Fruit fly (Drosophila melanogaster) whole organism, prepupa: Measurements from ENCODE around the gene VGlut.

Source experiments
- CG10669 ChIP-seq: fragments of 200-800 bp; sonication (Bioruptor generic); optimal IDR thresholded peaks from 3 replicates; lab custom pipeline; 2018; ENCODE audit warnings: missing biosample characterization, mild to moderate bottlenecking, missing genetic modification characterization, moderate library complexity
- CG11294 ChIP-seq: fragments of 200-800 bp; sonication (Bioruptor generic); IDR thresholded peaks from 2 replicates; pipeline ENCODE4 v1.3.6; 2022; ENCODE audit warnings: missing biosample characterization, missing genetic modification characterization
- CG11762 ChIP-seq: fragments of 200-800 bp; sonication (Bioruptor generic); optimal IDR thresholded peaks from 3 replicates; lab custom pipeline; 2016; ENCODE audit warnings: missing biosample characterization, missing genetic modification characterization; ENCODE audit not compliant: insufficient read depth
- CG15336 ChIP-seq: fragments of 200-800 bp; sonication (Bioruptor generic); IDR thresholded peaks from 2 replicates; pipeline ENCODE4 v1.3.6; 2022; ENCODE audit warnings: missing biosample characterization, missing genetic modification characterization
- CG16779 ChIP-seq: fragments of 200-800 bp; sonication (Bioruptor generic); optimal IDR thresholded peaks from 3 replicates; lab custom pipeline; 2017; ENCODE audit warnings: missing biosample characterization, mild to moderate bottlenecking, missing genetic modification characterization
- CG3032 ChIP-seq: fragments of 200-800 bp; optimal IDR thresholded peaks from 2 replicates; lab custom pipeline; 2019; ENCODE audit warnings: missing biosample characterization, mild to moderate bottlenecking, missing genetic modification characterization, moderate library complexity
- CG31627 ChIP-seq: fragments of 200-800 bp; sonication (Bioruptor generic); optimal IDR thresholded peaks from 3 replicates; lab custom pipeline; 2016; ENCODE audit warnings: missing biosample characterization, missing genetic modification characterization
- CG32006 ChIP-seq: fragments of 200-800 bp; sonication (Bioruptor generic); optimal IDR thresholded peaks from 3 replicates; lab custom pipeline; 2017; ENCODE audit warnings: missing biosample characterization, mild to moderate bottlenecking, missing genetic modification characterization
- CG34406 ChIP-seq: fragments of 200-800 bp; sonication (Bioruptor generic); optimal IDR thresholded peaks from 3 replicates; lab custom pipeline; 2016; ENCODE audit warnings: missing biosample characterization, missing genetic modification characterization
- CG3919 ChIP-seq: fragments of 200-800 bp; sonication (Bioruptor generic); optimal IDR thresholded peaks from 3 replicates; lab custom pipeline; 2016; ENCODE audit warnings: missing biosample characterization, missing genetic modification characterization
- CG6163 ChIP-seq: fragments of 200-800 bp; sonication (Bioruptor generic); IDR thresholded peaks from 3 replicates; pipeline ENCODE4 v1.3.6; 2022; ENCODE audit warnings: missing biosample characterization, missing genetic modification characterization
- CG6276 ChIP-seq: fragments of 200-800 bp; sonication (Bioruptor generic); optimal IDR thresholded peaks from 2 replicates; lab custom pipeline; 2017; ENCODE audit warnings: missing biosample characterization, mild to moderate bottlenecking, missing genetic modification characterization
- CG6792 ChIP-seq: fragments of 200-800 bp; sonication (Bioruptor generic); optimal IDR thresholded peaks from 3 replicates; lab custom pipeline; 2016; ENCODE audit warnings: missing biosample characterization, missing genetic modification characterization
- CG6808 ChIP-seq: fragments of 200-800 bp; sonication (Bioruptor generic); optimal IDR thresholded peaks from 3 replicates; lab custom pipeline; 2017; ENCODE audit warnings: missing biosample characterization, missing genetic modification characterization, mild to moderate bottlenecking, moderate library complexity, missing genetic modification reagents
- CG6854 ChIP-seq: fragments of 200-800 bp; sonication (Bioruptor generic); optimal IDR thresholded peaks from 2 replicates; lab custom pipeline; 2017; ENCODE audit warnings: missing biosample characterization, mild to moderate bottlenecking, missing genetic modification characterization
- CG7368 ChIP-seq: fragments of 200-800 bp; sonication (Bioruptor generic); optimal IDR thresholded peaks from 3 replicates; lab custom pipeline; 2016; ENCODE audit warnings: missing biosample characterization, missing genetic modification characterization
- CG8119 ChIP-seq: fragments of 200-800 bp; sonication (Bioruptor generic); IDR thresholded peaks from 3 replicates; pipeline ENCODE4 v1.3.6; 2022; ENCODE audit warnings: missing biosample characterization, missing genetic modification characterization
- CG8319 ChIP-seq: fragments of 200-800 bp; sonication (Bioruptor generic); optimal IDR thresholded peaks from 3 replicates; lab custom pipeline; 2016; ENCODE audit warnings: missing biosample characterization, missing genetic modification characterization
- CG8632 ChIP-seq: fragments of 200-800 bp; sonication (Bioruptor generic); optimal IDR thresholded peaks from 3 replicates; lab custom pipeline; 2016; ENCODE audit warnings: missing biosample characterization, missing genetic modification characterization
- CG9139 ChIP-seq: fragments of 200-800 bp; sonication (Bioruptor generic); optimal IDR thresholded peaks from 3 replicates; lab custom pipeline; 2017; ENCODE audit warnings: missing biosample characterization, mild to moderate bottlenecking, missing genetic modification characterization
- Eip75B ChIP-seq: fragments of 200-800 bp; sonication (Bioruptor generic); optimal IDR thresholded peaks from 3 replicates; lab custom pipeline; 2016; ENCODE audit warnings: missing biosample characterization, missing genetic modification characterization
- Eip78C ChIP-seq: fragments of 200-800 bp; sonication (Bioruptor generic); peaks from one replicate; lab custom pipeline; 2016; ENCODE audit warnings: missing biosample characterization, missing genetic modification characterization
- Eip93F ChIP-seq: fragments of 200-800 bp; sonication (Bioruptor generic); optimal IDR thresholded peaks from 2 replicates; lab custom pipeline; 2016; ENCODE audit warnings: missing biosample characterization, mild to moderate bottlenecking, missing genetic modification characterization
- Ets96B ChIP-seq: fragments of 200-800 bp; optimal IDR thresholded peaks from 2 replicates; lab custom pipeline; 2019; ENCODE audit warnings: missing biosample characterization, mild to moderate bottlenecking, missing genetic modification characterization, moderate library complexity
- Gug ChIP-seq: fragments of 200-800 bp; sonication (Bioruptor generic); IDR thresholded peaks from 2 replicates; pipeline ENCODE4 v1.3.6; 2022; ENCODE audit warnings: missing biosample characterization, missing genetic modification characterization
- Hr39 ChIP-seq: fragments of 200-800 bp; sonication (Bioruptor generic); optimal IDR thresholded peaks from 2 replicates; lab custom pipeline; 2016; ENCODE audit warnings: missing biosample characterization, missing genetic modification characterization
- Hr4 ChIP-seq: fragments of 200-800 bp; sonication (Bioruptor generic); optimal IDR thresholded peaks from 3 replicates; lab custom pipeline; 2016; ENCODE audit warnings: missing biosample characterization, missing genetic modification characterization
- Lpt ChIP-seq: fragments of 200-800 bp; sonication (Bioruptor generic); optimal IDR thresholded peaks from 3 replicates; lab custom pipeline; 2016; ENCODE audit warnings: missing biosample characterization, missing genetic modification characterization
- Met ChIP-seq: fragments of 200-800 bp; sonication (Bioruptor generic); optimal IDR thresholded peaks from 3 replicates; lab custom pipeline; 2016; ENCODE audit warnings: missing biosample characterization, missing genetic modification characterization
- OdsH ChIP-seq: fragments of 200-800 bp; sonication (Bioruptor generic); optimal IDR thresholded peaks from 3 replicates; lab custom pipeline; 2016; ENCODE audit warnings: missing biosample characterization, missing genetic modification characterization
- Sox102F ChIP-seq: fragments of 200-800 bp; sonication (Bioruptor generic); optimal IDR thresholded peaks from 2 replicates; lab custom pipeline; 2016; ENCODE audit warnings: missing biosample characterization, mild to moderate bottlenecking, missing genetic modification characterization
- Sox14 ChIP-seq: fragments of 200-800 bp; sonication (Bioruptor generic); optimal IDR thresholded peaks from 3 replicates; lab custom pipeline; 2016; ENCODE audit warnings: missing biosample characterization, missing genetic modification characterization
- achi ChIP-seq: fragments of 200-800 bp; sonication (Bioruptor generic); optimal IDR thresholded peaks from 3 replicates; lab custom pipeline; 2016; ENCODE audit warnings: missing biosample characterization, missing genetic modification characterization
- acj6 ChIP-seq: fragments of 200-800 bp; sonication (Bioruptor generic); optimal IDR thresholded peaks from 3 replicates; lab custom pipeline; 2016; ENCODE audit warnings: missing biosample characterization, missing genetic modification characterization
- cyc ChIP-seq: fragments of 200-800 bp; sonication (Bioruptor generic); optimal IDR thresholded peaks from 3 replicates; lab custom pipeline; 2016; ENCODE audit warnings: missing biosample characterization, missing genetic modification characterization
- dsx ChIP-seq: fragments of 200-800 bp; optimal IDR thresholded peaks from 3 replicates; lab custom pipeline; 2019; ENCODE audit warnings: missing biosample characterization, mild to moderate bottlenecking, missing genetic modification characterization, moderate library complexity; ENCODE audit not compliant: poor library complexity, severe bottlenecking
- esn ChIP-seq: fragments of 200-800 bp; sonication (Bioruptor generic); optimal IDR thresholded peaks from 2 replicates; lab custom pipeline; 2016; ENCODE audit warnings: missing biosample characterization, mild to moderate bottlenecking, missing genetic modification characterization, moderate library complexity
- fd59A ChIP-seq: fragments of 200-800 bp; sonication (Bioruptor generic); optimal IDR thresholded peaks from 2 replicates; lab custom pipeline; 2017; ENCODE audit warnings: missing biosample characterization, mild to moderate bottlenecking, missing genetic modification characterization, missing genetic modification reagents
- fd85E ChIP-seq: fragments of 200-800 bp; sonication (Bioruptor generic); optimal IDR thresholded peaks from 3 replicates; lab custom pipeline; 2016; ENCODE audit warnings: missing biosample characterization, missing genetic modification characterization
- lz ChIP-seq: fragments of 200-800 bp; sonication (Bioruptor generic); optimal IDR thresholded peaks from 3 replicates; lab custom pipeline; 2016; ENCODE audit warnings: missing biosample characterization, missing genetic modification characterization
- pdm3 ChIP-seq: fragments of 200-800 bp; sonication (Bioruptor generic); optimal IDR thresholded peaks from 3 replicates; lab custom pipeline; 2016; ENCODE audit warnings: missing biosample characterization, missing genetic modification characterization
- salr ChIP-seq, 2 experiments: fragments of 200-800 bp; sonication (Bioruptor generic); optimal IDR thresholded peaks; 3 replicates each; lab custom pipeline; 2016 to 2018; ENCODE audit warnings: missing biosample characterization in 2 of 2, missing genetic modification characterization in 2 of 2, mild to moderate bottlenecking in 1 of 2
- spab ChIP-seq: fragments of 200-800 bp; sonication (Bioruptor generic); optimal IDR thresholded peaks from 2 replicates; lab custom pipeline; 2017; ENCODE audit warnings: missing biosample characterization, mild to moderate bottlenecking, missing genetic modification characterization, missing genetic modification reagents
- ss ChIP-seq, 2 experiments: fragments of 200-800 bp; sonication (Bioruptor generic); optimal IDR thresholded peaks; 2 replicates in 1 of 2; 3 replicates in 1 of 2; lab custom pipeline; 2017 to 2018; ENCODE audit warnings: mild to moderate bottlenecking in 2 of 2, missing biosample characterization in 2 of 2, missing genetic modification characterization in 2 of 2, moderate library complexity in 1 of 2
- svp ChIP-seq: fragments of 200-800 bp; sonication (Bioruptor generic); peaks from one replicate; lab custom pipeline; 2016; ENCODE audit warnings: missing biosample characterization, missing genetic modification characterization
- topi ChIP-seq: fragments of 200-800 bp; sonication (Bioruptor generic); optimal IDR thresholded peaks from 3 replicates; lab custom pipeline; 2016; ENCODE audit warnings: missing biosample characterization, missing genetic modification characterization

VGlut gene

DNA sequence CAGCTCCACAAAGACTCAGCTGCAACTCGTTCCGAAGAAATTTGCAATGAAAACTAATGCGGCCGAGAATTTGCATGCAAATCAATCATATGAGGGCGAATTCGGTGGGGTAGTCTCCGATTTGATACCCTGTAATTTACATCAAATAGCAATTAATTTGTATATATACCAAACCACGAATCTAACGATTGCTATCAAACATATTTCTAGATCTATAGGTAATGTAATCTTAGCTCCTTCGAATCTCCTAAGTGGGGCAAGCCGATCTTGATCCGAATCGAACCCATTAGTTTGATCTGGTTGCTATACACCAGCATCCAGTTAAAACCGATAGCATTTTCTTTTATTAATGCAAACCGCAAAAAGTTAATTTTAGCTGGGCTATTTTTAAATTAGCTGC, 34.1 kb downstream of the VGlut start (continued):
- TF ChIP-seq dsx (GFP tag; lab: Kevin White, UChicago) (no peak), CG32006 (GFP tag; lab: Kevin White, UChicago) (peak; percentile 62), Eip93F (no peak), svp (no peak)
- TF ChIP-seq, all 60 proteins: peak for 13

DNA sequence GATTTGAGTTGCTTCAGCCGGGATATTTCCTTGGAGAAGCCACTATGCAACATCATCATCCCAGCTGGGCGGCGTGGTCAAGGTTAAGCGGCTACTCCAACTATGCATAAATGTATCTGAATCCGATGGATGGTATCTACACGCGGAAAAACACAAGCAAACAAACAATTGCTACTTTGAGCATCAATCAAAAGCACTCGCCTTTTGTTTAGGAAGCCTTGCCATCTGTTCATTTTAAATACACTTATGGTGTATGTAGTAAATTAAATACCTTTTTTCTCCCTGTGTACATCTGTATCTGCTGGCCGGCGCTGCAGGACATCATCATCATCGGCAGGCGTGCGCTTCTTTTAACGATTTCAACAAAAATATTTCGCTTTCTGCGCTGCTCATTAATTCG, 36.2 kb downstream of the VGlut start:
- TF ChIP-seq Hr39 (no peak), spab (GFP tag; lab: Kevin White, UChicago) (peak; percentile 39), CG6808 (GFP tag; lab: Kevin White, UChicago) (peak; percentile 29), fd85E (GFP tag; lab: Kevin White, UChicago) (no peak), pdm3 (GFP tag; lab: Kevin White, UChicago) (peak; percentile 26), CG34406 (GFP tag; lab: Kevin White, UChicago) (peak; percentile 14), achi (GFP tag; lab: Kevin White, UChicago) (peak; percentile 39), CG8119 (GFP tag; lab: Robert Waterston, UW) (no peak), acj6 (GFP tag; lab: Kevin White, UChicago) (peak; percentile 33), CG10669 (peak; percentile 52), Met (GFP tag; lab: Kevin White, UChicago) (peak; percentile 7), CG7368 (GFP tag; lab: Kevin White, UChicago) (peak; percentile 18), CG6163 (0 out of 3 replicates have a peak, but pooled peaks have one; percentile 25), CG6276 (no peak), lz (GFP tag; lab: Kevin White, UChicago) (no peak), Hr4 (GFP tag; lab: Kevin White, UChicago) (no peak), Ets96B (tag; lab: Kevin White, UChicago) (peak; percentile 48), dsx (GFP tag; lab: Kevin White, UChicago) (peak; percentile 34), Eip75B (GFP tag; lab: Kevin White, UChicago) (peak; percentile 43), Lpt (no peak), CG3032 (tag; lab: Kevin White, UChicago) (peak; percentile 34), topi (GFP tag; lab: Kevin White, UChicago) (peak; percentile 15), CG16779 (tag; lab: Kevin White, UChicago) (no peak), CG11762 (GFP tag; lab: Kevin White, UChicago) (no peak), CG8319 (GFP tag; lab: Kevin White, UChicago) (peak; percentile 17), CG6792 (GFP tag; lab: Kevin White, UChicago) (peak; percentile 23), OdsH (peak; percentile 20), salr (GFP tag; optimal IDR thresholded peaks at IDR 0.05; lab: Kevin White, UChicago) (peak in 1 of 2 experiments; percentile 28), CG15336 (GFP tag; lab: Robert Waterston, UW) (no peak), esn (GFP tag; lab: Kevin White, UChicago) (no peak), CG6854 (no peak), CG9139 (GFP tag; lab: Kevin White, UChicago) (no peak), Gug (GFP tag; lab: Robert Waterston, UW) (no peak), Sox14 (GFP tag; lab: Kevin White, UChicago) (peak; percentile 21), Sox102F (no peak), CG32006 (GFP tag; lab: Kevin White, UChicago) (no peak), CG11294 (no peak), svp (peak; percentile 56), cyc (GFP tag; lab: Kevin White, UChicago) (no peak), CG31627 (GFP tag; lab: Kevin White, UChicago) (peak; percentile 9), CG3919 (GFP tag; lab: Kevin White, UChicago) (peak; percentile 44), Eip78C (peak; percentile 84), fd59A (GFP tag; lab: Kevin White, UChicago) (peak; percentile 35), CG8632 (no peak), ss (GFP tag; optimal IDR thresholded peaks at IDR 0.05; lab: Kevin White, UChicago) (peak; percentile 17 to 37)
